Worm (Caenorhabditis elegans): ENCODE results near the gene F21A3.4.

Gene F21A3.4

DNA sequence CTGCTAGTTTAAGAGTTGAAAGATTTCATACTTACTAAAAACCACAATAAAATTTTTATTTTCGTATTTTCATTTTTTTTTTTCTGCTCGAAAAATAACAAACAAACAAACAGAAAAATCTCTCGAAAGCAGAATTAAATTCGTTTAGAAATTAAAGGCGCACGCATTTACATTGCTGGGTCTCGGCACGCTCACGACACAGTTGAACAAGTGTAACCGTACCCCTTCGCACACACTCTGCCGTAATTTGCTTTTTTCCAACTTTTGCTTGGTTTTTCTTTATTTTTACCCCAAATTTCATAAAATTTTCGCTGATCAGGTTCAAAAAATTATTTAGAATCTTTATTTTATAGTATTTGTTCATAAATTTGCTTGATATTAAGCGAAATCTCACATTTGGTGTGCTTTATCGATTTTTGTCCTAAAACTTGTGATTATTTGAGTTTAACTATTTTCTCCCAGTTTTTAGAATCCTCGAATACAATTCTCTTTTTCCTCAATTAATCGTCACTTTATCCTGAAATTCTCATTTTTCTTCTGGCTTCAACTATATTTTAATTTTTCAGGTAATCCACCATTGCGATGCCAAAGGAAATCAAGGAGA is 24.7 kb upstream of the F21A3.4 start, which contains the start of gene rpl-38 (continued):
- TF ChIP-seq lsy-2 (tag; optimal IDR thresholded peaks at IDR 0.05) (peak; percentile 99), lin-14 (GFP tag; optimal IDR thresholded peaks at IDR 0.05) (peak; percentile 80), unc-30 (tag; optimal IDR thresholded peaks at IDR 0.05) (no peak), lin-39 (tag; optimal IDR thresholded peaks at IDR 0.05) (peak; percentile 79), lin-15B (tag; optimal IDR thresholded peaks at IDR 0.05) (no peak), mep-1 (tag; optimal IDR thresholded peaks at IDR 0.05) (peak; percentile 91), tbx-2 (tag; optimal IDR thresholded peaks at IDR 0.05) (peak; percentile 79), ceh-90 (tag; optimal IDR thresholded peaks at IDR 0.05) (no peak), unc-130 (tag; optimal IDR thresholded peaks at IDR 0.05) (peak; percentile 90), ceh-82 (tag; optimal IDR thresholded peaks at IDR 0.05) (peak; percentile 82 to 92 (median 82)), sox-4 (tag; optimal IDR thresholded peaks at IDR 0.05) (no peak), egl-13 (tag; optimal IDR thresholded peaks at IDR 0.05) (peak; percentile 40), dsc-1 (tag; optimal IDR thresholded peaks at IDR 0.05) (peak; percentile 76), pag-3 (tag; optimal IDR thresholded peaks at IDR 0.05; ENCODE audit: borderline replicate concordance, insufficient read depth) (no peak), aha-1 (tag; optimal IDR thresholded peaks at IDR 0.05) (peak; percentile 22), C34B4.2 (tag; optimal IDR thresholded peaks at IDR 0.05) (no peak)

DNA sequence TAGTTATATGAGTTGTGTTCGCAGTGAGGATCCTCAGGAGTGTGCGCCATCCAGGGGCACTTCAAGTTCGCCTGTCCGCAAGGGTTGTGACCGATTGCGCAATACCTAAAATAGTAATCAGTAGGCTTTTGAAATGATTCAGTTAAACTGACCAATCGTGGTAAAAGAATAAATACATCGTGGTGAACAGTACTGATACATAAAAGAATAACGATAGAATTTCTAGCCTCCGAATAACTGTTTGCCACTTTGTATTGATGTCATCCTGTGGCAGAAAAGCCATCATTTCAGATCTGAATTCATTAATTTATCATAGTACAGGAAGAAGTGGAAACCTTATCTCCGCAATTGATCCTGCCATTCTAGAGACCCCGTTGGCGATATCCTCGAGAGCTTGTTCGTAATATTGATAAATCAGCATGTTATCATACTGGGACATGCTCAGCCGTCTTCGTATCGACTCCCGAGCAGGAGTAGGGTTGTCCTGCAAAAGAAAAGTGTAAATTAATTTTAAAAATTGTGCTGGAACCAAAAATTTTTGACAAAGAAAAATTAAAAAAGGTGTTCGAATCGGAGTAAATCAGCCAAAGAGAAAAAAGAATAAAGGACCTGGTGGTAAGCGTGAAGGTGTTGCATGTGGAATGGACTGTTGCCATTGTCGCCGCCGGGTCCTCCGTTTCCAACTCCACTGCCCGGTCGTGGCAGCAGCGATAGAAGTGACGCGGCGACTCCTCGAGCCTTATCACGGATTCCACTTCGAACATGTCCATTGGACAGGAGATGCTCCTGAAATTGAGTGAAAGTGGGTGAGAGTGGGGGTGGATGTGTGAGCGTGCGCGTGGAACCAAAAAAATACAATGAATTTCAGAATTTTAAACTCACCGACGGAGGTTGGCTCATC is 23.3 kb upstream of the F21A3.4 start:
- TF ChIP-seq sox-4 (tag; optimal IDR thresholded peaks at IDR 0.05) (no peak), lsy-2 (tag; optimal IDR thresholded peaks at IDR 0.05) (peak in 1 of 2 experiments; percentile 23), skn-1 (tag; optimal IDR thresholded peaks at IDR 0.05) (no peak), sup-37 (GFP tag; optimal IDR thresholded peaks at IDR 0.05) (no peak)

DNA sequence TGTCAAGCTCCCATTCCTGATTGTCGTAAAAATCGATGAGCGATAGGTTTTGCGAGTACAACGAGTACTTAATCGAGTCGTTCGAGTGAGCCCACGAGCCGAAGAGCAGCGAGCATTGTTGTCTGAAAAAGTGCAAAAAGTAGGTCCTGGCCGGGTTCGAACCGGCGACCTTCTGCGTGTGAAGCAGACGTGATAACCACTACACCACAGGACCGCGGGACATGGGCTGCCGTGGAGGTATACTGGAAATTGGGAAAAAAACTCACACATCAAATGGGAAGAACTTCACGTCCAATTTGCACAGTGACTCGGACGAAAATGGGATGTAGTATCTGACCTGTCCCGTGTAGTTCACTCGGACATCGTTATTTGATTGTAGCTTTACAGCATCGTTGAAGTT is 21.1 kb upstream of the F21A3.4 start:
- TF ChIP-seq rnt-1 (tag; optimal IDR thresholded peaks at IDR 0.05) (peak; percentile 53), nhr-71 (tag; optimal IDR thresholded peaks at IDR 0.05) (peak; percentile 19), efl-1 (optimal IDR thresholded peaks at IDR 0.05) (no peak), efl-1 (GFP tag; optimal IDR thresholded peaks at IDR 0.05 in 1 of 2) (peak in 1 of 2 experiments; percentile 90), egl-27 (tag; optimal IDR thresholded peaks at IDR 0.05) (no peak), lin-14 (GFP tag; optimal IDR thresholded peaks at IDR 0.05) (peak; percentile 2), unc-130 (tag; optimal IDR thresholded peaks at IDR 0.05) (no peak), lin-35 (GFP tag; optimal IDR thresholded peaks at IDR 0.05) (peak in 1 of 2 experiments; percentile 52)

DNA sequence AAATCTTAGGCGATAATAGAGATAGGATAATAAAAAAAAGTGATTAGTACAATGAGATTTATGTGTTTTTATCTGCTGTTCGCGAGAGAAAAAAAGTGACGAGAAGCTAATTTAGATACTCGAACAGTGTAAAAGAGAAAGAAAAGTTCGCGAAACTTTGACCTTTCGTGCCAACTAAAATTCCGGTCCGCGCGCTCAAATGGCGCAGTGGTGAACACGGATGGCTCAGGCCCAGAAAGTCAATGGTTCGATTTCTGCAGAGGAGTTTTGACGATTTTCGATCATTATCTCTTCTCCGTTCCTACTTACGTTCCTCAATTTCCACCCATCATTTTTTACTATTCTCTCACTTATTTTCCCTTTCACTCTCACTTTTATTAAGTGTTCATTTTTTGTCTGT is 19.9 kb upstream of the F21A3.4 start:
- TF ChIP-seq fos-1 (tag; optimal IDR thresholded peaks at IDR 0.05), result no peak
- TF ChIP-seq nhr-47 (tag; optimal IDR thresholded peaks at IDR 0.05), result no peak
- TF ChIP-seq sptf-1 (tag; optimal IDR thresholded peaks at IDR 0.05), result no peak
- TF ChIP-seq mep-1 (tag; optimal IDR thresholded peaks at IDR 0.05), result no peak
- no peak for TF ChIP-seq lin-35 (GFP tag; optimal IDR thresholded peaks at IDR 0.05)
- TF ChIP-seq pqm-1 (tag; optimal IDR thresholded peaks at IDR 0.05), result no peak
- TF ChIP-seq hlh-4 (tag; optimal IDR thresholded peaks at IDR 0.05), result no peak
- TF ChIP-seq ceh-8 (GFP tag; optimal IDR thresholded peaks at IDR 0.05), result no peak
- no peak for TF ChIP-seq nhr-11 (tag; optimal IDR thresholded peaks at IDR 0.05)
- TF ChIP-seq hlh-17 (GFP tag; optimal IDR thresholded peaks at IDR 0.05; ENCODE audit: borderline replicate concordance), result no peak

DNA sequence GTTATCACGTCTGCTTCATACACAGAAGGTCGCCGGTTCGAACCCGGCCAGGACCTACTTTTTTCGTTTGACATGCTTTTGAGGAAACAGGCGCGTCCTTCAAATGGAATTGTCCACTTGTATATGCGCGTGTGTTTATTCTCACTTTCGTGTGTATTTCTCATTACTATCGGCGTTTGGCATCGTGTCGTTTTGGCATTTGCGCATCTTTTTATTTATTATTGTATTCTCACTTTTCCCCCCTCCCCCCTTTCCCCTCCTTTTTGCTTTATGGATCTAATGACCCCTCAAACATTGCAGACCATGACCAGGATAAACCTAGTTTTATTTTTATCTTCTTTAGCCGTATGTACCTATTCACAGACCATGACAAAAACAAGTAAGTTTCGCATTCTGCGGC is 19.0 kb upstream of the F21A3.4 start, which contains the start of gene F21A3.3:
F21A3.3 (plus strand) TSS at position 301 of the 400 bp plus-strand sequence.
- TF ChIP-seq lin-14 (GFP tag; optimal IDR thresholded peaks at IDR 0.05) (peak; percentile 24), nhr-85 (tag) (peak; percentile 35), blmp-1 (tag; optimal IDR thresholded peaks at IDR 0.05) (peak; percentile 69), alr-1 (tag; optimal IDR thresholded peaks at IDR 0.05; ENCODE audit: borderline replicate concordance) (no peak)
